Fruit fly (Drosophila melanogaster) whole organism, embryonic: ENCODE data around the gene Cpr97Ea.

ENCODE experiments used
- Asciz ChIP-seq: fragments of 200-800 bp; sonication (Bioruptor generic); optimal IDR thresholded peaks from 2 replicates; lab custom pipeline; 2017; ENCODE audit warnings: missing biosample characterization, mild to moderate bottlenecking, missing genetic modification characterization, missing genetic modification reagents
- B-H2 ChIP-seq: fragments of 200-800 bp; sonication (Bioruptor generic); optimal IDR thresholded peaks from 2 replicates; lab custom pipeline; 2018; ENCODE audit warnings: missing biosample characterization, mild to moderate bottlenecking, missing genetic modification characterization
- Blimp-1 ChIP-seq: fragments of 200-800 bp; sonication (Bioruptor generic); optimal IDR thresholded peaks from 3 replicates; lab custom pipeline; 2018; ENCODE audit warnings: missing biosample characterization, missing genetic modification characterization, mild to moderate bottlenecking, moderate library complexity, missing genetic modification reagents
- CG10147 ChIP-seq: fragments of 200-800 bp; sonication (Bioruptor generic); optimal IDR thresholded peaks from 2 replicates; lab custom pipeline; 2019; ENCODE audit warnings: missing biosample characterization, mild to moderate bottlenecking, missing genetic modification characterization, moderate library complexity
- CG10267 ChIP-seq: fragments of 200-800 bp; sonication (Bioruptor generic); optimal IDR thresholded peaks from 2 replicates; lab custom pipeline; 2018; ENCODE audit warnings: missing biosample characterization, mild to moderate bottlenecking, missing genetic modification characterization, moderate library complexity
- CG10366 ChIP-seq: fragments of 200-800 bp; sonication (Bioruptor generic); IDR thresholded peaks from 2 replicates; pipeline ENCODE4 v1.3.6; 2022; ENCODE audit warnings: missing biosample characterization, missing genetic modification characterization
- CG10654 ChIP-seq: fragments of 200-800 bp; sonication (Bioruptor generic); optimal IDR thresholded peaks from 2 replicates; lab custom pipeline; 2016; ENCODE audit warnings: missing biosample characterization, missing genetic modification characterization
- CG11247 ChIP-seq: fragments of 200-800 bp; sonication (Bioruptor generic); IDR thresholded peaks from 2 replicates; pipeline ENCODE4 v1.3.6; 2022; ENCODE audit warnings: missing biosample characterization, missing genetic modification characterization
- CG12236 ChIP-seq: fragments of 200-800 bp; sonication (Bioruptor generic); optimal IDR thresholded peaks from 2 replicates; lab custom pipeline; 2016; ENCODE audit warnings: missing biosample characterization, missing genetic modification characterization
- CG13624 ChIP-seq: fragments of 200-800 bp; sonication (Bioruptor generic); optimal IDR thresholded peaks from 2 replicates; lab custom pipeline; 2016; ENCODE audit warnings: missing biosample characterization, missing genetic modification characterization
- CG14441 ChIP-seq: fragments of 200-800 bp; sonication (Bioruptor generic); IDR thresholded peaks from 2 replicates; pipeline ENCODE4 v1.3.6; 2022; ENCODE audit warnings: missing biosample characterization, missing genetic modification characterization
- CG15269 ChIP-seq: fragments of 200-800 bp; sonication (Bioruptor generic); optimal IDR thresholded peaks from 2 replicates; lab custom pipeline; 2018; ENCODE audit warnings: missing biosample characterization, mild to moderate bottlenecking, missing genetic modification characterization, moderate library complexity
- CG15601 ChIP-seq: fragments of 200-800 bp; sonication (Bioruptor generic); optimal IDR thresholded peaks from 3 replicates; lab custom pipeline; 2019; ENCODE audit warnings: missing biosample characterization, mild to moderate bottlenecking, missing genetic modification characterization, moderate library complexity
- CG15696 ChIP-seq: fragments of 200-800 bp; sonication (Bioruptor generic); optimal IDR thresholded peaks from 2 replicates; lab custom pipeline; 2019; ENCODE audit warnings: missing biosample characterization, mild to moderate bottlenecking, missing genetic modification characterization, moderate library complexity
- CG1647 ChIP-seq: fragments of 200-800 bp; sonication (Bioruptor generic); optimal IDR thresholded peaks from 3 replicates; lab custom pipeline; 2016; ENCODE audit warnings: missing biosample characterization, missing genetic modification characterization
- CG17612 ChIP-seq: fragments of 200-800 bp; sonication (Bioruptor generic); IDR thresholded peaks from 2 replicates; pipeline ENCODE4 v1.3.6; 2022; ENCODE audit warnings: missing biosample characterization, missing genetic modification characterization
- CG1792 ChIP-seq: fragments of 200-800 bp; sonication (Bioruptor generic); optimal IDR thresholded peaks from 2 replicates; lab custom pipeline; 2016; ENCODE audit warnings: missing biosample characterization, missing genetic modification characterization
- CG2116 ChIP-seq: fragments of 200-800 bp; sonication (Bioruptor generic); optimal IDR thresholded peaks from 3 replicates; lab custom pipeline; 2018; ENCODE audit warnings: missing biosample characterization, mild to moderate bottlenecking, missing genetic modification characterization
- CG2199 ChIP-seq: fragments of 200-800 bp; sonication (Bioruptor generic); IDR thresholded peaks from 3 replicates; pipeline ENCODE4 v1.3.6; 2022; ENCODE audit warnings: missing biosample characterization, missing genetic modification characterization
- CG2202 ChIP-seq: fragments of 200-800 bp; sonication (Bioruptor generic); optimal IDR thresholded peaks from 2 replicates; lab custom pipeline; 2018; ENCODE audit warnings: missing biosample characterization, mild to moderate bottlenecking, missing genetic modification characterization
- CG3065 ChIP-seq: fragments of 200-800 bp; sonication (Bioruptor generic); optimal IDR thresholded peaks from 2 replicates; lab custom pipeline; 2016; ENCODE audit warnings: missing biosample characterization, missing genetic modification characterization
- CG3163 ChIP-seq: fragments of 200-800 bp; sonication (Bioruptor generic); optimal IDR thresholded peaks from 3 replicates; lab custom pipeline; 2016; ENCODE audit warnings: missing biosample characterization, missing genetic modification characterization
- CG6813 ChIP-seq: fragments of 200-800 bp; sonication (Bioruptor generic); optimal IDR thresholded peaks from 2 replicates; lab custom pipeline; 2017; ENCODE audit warnings: missing biosample characterization, missing genetic modification characterization, mild to moderate bottlenecking, moderate library complexity, missing genetic modification reagents
- CG7357 ChIP-seq: fragments of 200-800 bp; sonication (Bioruptor generic); IDR thresholded peaks from 3 replicates; pipeline ENCODE4 v1.3.6; 2022; ENCODE audit warnings: missing biosample characterization, missing genetic modification characterization
- CG7839 ChIP-seq: fragments of 200-800 bp; sonication (Bioruptor generic); optimal IDR thresholded peaks from 3 replicates; lab custom pipeline; 2018; ENCODE audit warnings: missing biosample characterization, mild to moderate bottlenecking, missing genetic modification characterization, moderate library complexity
- CG8281 ChIP-seq: fragments of 200-800 bp; sonication (Bioruptor generic); optimal IDR thresholded peaks from 2 replicates; lab custom pipeline; 2018; ENCODE audit warnings: missing biosample characterization, mild to moderate bottlenecking, missing genetic modification characterization, moderate library complexity
- CG8924 ChIP-seq: fragments of 200-800 bp; optimal IDR thresholded peaks from 3 replicates; lab custom pipeline; 2019; ENCODE audit warnings: missing biosample characterization, mild to moderate bottlenecking, missing genetic modification characterization, moderate library complexity
- CG9609 ChIP-seq: fragments of 200-800 bp; sonication (Bioruptor generic); optimal IDR thresholded peaks from 3 replicates; lab custom pipeline; 2016; ENCODE audit warnings: missing biosample characterization, missing genetic modification characterization
- Drgx ChIP-seq: fragments of 200-800 bp; sonication (Bioruptor generic); IDR thresholded peaks from 2 replicates; pipeline ENCODE4 v1.3.6; 2022; ENCODE audit warnings: missing biosample characterization, missing genetic modification characterization
- Fer1 ChIP-seq: fragments of 200-800 bp; sonication (Bioruptor generic); optimal IDR thresholded peaks from 2 replicates; lab custom pipeline; 2017; ENCODE audit warnings: missing biosample characterization, mild to moderate bottlenecking, missing genetic modification characterization
- Fer3 ChIP-seq: fragments of 200-800 bp; sonication (Bioruptor generic); optimal IDR thresholded peaks from 2 replicates; lab custom pipeline; 2018; ENCODE audit warnings: missing biosample characterization, mild to moderate bottlenecking, missing genetic modification characterization, moderate library complexity
- H2.0 ChIP-seq: fragments of 200-800 bp; sonication (Bioruptor generic); IDR thresholded peaks from 2 replicates; pipeline ENCODE4 v1.3.6; 2022; ENCODE audit warnings: missing biosample characterization, missing genetic modification characterization
- Hey ChIP-seq: fragments of 200-800 bp; sonication (Bioruptor generic); optimal IDR thresholded peaks from 3 replicates; lab custom pipeline; 2018; ENCODE audit warnings: missing biosample characterization, mild to moderate bottlenecking, missing genetic modification characterization
- MBD-R2 ChIP-seq: fragments of 200-800 bp; sonication (Bioruptor generic); IDR thresholded peaks from 2 replicates; pipeline ENCODE4 v1.3.6; 2022; ENCODE audit warnings: missing biosample characterization, missing genetic modification characterization
- Oli ChIP-seq: fragments of 200-800 bp; sonication (Bioruptor generic); optimal IDR thresholded peaks from 2 replicates; lab custom pipeline; 2018; ENCODE audit warnings: missing biosample characterization, mild to moderate bottlenecking, missing genetic modification characterization, moderate library complexity
- ash1 ChIP-seq: fragments of 200-800 bp; sonication (Bioruptor generic); optimal IDR thresholded peaks from 2 replicates; lab custom pipeline; 2018; ENCODE audit warnings: missing biosample characterization, mild to moderate bottlenecking, missing genetic modification characterization
- dysf ChIP-seq: fragments of 200-800 bp; sonication (Bioruptor generic); IDR thresholded peaks from 3 replicates; pipeline ENCODE4 v1.3.6; 2022; ENCODE audit warnings: missing biosample characterization, missing genetic modification characterization
- eve ChIP-seq, 2 experiments: fragments of >200 bp; optimal IDR thresholded peaks; 2 replicates each; lab custom pipeline; 2017; ENCODE audit warnings: missing biosample characterization in 2 of 2, missing genetic modification characterization in 2 of 2
- gem ChIP-seq: fragments of 200-800 bp; sonication (Bioruptor generic); optimal IDR thresholded peaks from 2 replicates; lab custom pipeline; 2019; ENCODE audit warnings: missing biosample characterization, mild to moderate bottlenecking, missing genetic modification characterization, moderate library complexity
- grau ChIP-seq: fragments of 200-800 bp; optimal IDR thresholded peaks from 3 replicates; lab custom pipeline; 2019; ENCODE audit warnings: missing biosample characterization, mild to moderate bottlenecking, missing genetic modification characterization, moderate library complexity
- grn ChIP-seq: fragments of 200-800 bp; sonication (Bioruptor generic); optimal IDR thresholded peaks from 3 replicates; lab custom pipeline; 2017; ENCODE audit warnings: missing biosample characterization, missing genetic modification characterization
- hkb ChIP-seq, 2 experiments: fragments of 200-800 bp in 1 of 2; fragments of >200 bp in 1 of 2; sonication (Bioruptor generic) in 1 of 2; IDR thresholded peaks in 1 of 2; optimal IDR thresholded peaks in 1 of 2; 2 replicates each; pipeline versions ENCODE4 v1.3.6 to Lab custom; 2017 to 2022; ENCODE audit warnings: missing biosample characterization in 1 of 2, missing genetic modification characterization in 1 of 2
- ind ChIP-seq: fragments of 200-800 bp; sonication (Bioruptor generic); optimal IDR thresholded peaks from 3 replicates; lab custom pipeline; 2016; ENCODE audit warnings: missing biosample characterization, missing genetic modification characterization
- mam ChIP-seq: fragments of 200-800 bp; sonication (Bioruptor generic); optimal IDR thresholded peaks from 3 replicates; lab custom pipeline; 2016; ENCODE audit warnings: missing biosample characterization, missing genetic modification characterization
- nerfin-2 ChIP-seq: fragments of 200-800 bp; sonication (Bioruptor generic); IDR thresholded peaks from 2 replicates; pipeline ENCODE4 v1.3.6; 2022; ENCODE audit warnings: missing biosample characterization, missing genetic modification characterization; ENCODE audit not compliant: partially characterized antibody
- nom ChIP-seq: fragments of 200-800 bp; sonication (Bioruptor generic); optimal IDR thresholded peaks from 2 replicates; lab custom pipeline; 2017; ENCODE audit warnings: missing biosample characterization, missing genetic modification characterization, mild to moderate bottlenecking, moderate library complexity, missing genetic modification reagents
- shn ChIP-seq: fragments of 200-800 bp; sonication (Bioruptor generic); optimal IDR thresholded peaks from 3 replicates; lab custom pipeline; 2016; ENCODE audit warnings: missing biosample characterization, missing genetic modification characterization
- stwl ChIP-seq: fragments of 200-800 bp; sonication (Bioruptor generic); optimal IDR thresholded peaks from 3 replicates; lab custom pipeline; 2018; ENCODE audit warnings: missing biosample characterization, mild to moderate bottlenecking, missing genetic modification characterization, moderate library complexity
- ttk ChIP-seq: fragments of 200-800 bp; sonication (Bioruptor generic); IDR thresholded peaks from 2 replicates; pipeline ENCODE4 v2.1.2; 2022; ENCODE audit warnings: missing biosample characterization, missing genetic modification characterization

Cpr97Ea gene

DNA sequence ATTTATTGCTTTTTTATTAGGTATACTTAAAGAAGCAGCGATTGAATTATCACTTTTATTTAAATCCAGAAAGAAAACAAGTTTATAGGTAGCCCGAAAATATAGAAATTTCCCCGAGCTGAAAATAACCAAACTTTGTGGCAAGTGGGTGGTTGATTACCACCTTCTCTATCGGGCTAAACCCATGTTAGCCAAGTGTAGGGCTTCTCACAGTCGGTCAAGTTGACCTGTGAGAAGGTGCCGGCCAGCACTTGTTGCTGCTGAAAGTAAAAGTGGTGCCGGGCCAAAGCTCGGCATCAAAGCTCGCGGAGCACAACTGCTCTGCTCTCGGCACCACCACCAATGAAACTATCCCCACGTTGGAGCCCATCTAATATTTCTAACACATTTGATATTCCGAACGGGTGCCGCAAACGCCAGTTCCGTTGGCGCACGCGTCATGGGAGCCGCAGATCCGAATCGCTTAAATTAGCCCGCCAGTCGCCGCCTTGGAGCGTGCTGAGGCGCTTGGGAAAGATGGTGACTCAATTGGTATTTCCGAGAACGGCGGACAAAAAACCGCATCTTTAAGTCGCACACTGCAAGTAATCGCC lies 16.6 kb downstream of the Cpr97Ea start (continued):
- peak; percentile 1 for TF ChIP-seq Fer3
- no peak for TF ChIP-seq B-H2 (GFP tag; lab: Kevin White, UChicago)
- peak; percentile 33; the same call in 2 of the 3 replicates for TF ChIP-seq dysf (GFP tag; lab: Robert Waterston, UW)
- TF ChIP-seq CG3065 = no peak
- TF ChIP-seq nerfin-2 (GFP tag; lab: Robert Waterston, UW) = no peak
- no peak for TF ChIP-seq CG8924 (tag; lab: Kevin White, UChicago)
- TF ChIP-seq H2.0 (GFP tag; lab: Robert Waterston, UW) = peak; percentile 12; the same call in 1 of the 2 replicates
- no peak for TF ChIP-seq ash1
- no peak for TF ChIP-seq CG15269
- TF ChIP-seq Blimp-1 (GFP tag; lab: Kevin White, UChicago) = peak; percentile 98
- TF ChIP-seq CG2202 (tag; lab: Kevin White, UChicago) = no peak
- TF ChIP-seq CG15601 (tag; lab: Kevin White, UChicago) = no peak
- TF ChIP-seq stwl (tag; lab: Kevin White, UChicago) = no peak
- TF ChIP-seq CG1792 = no peak
- peak; percentile 30; the same call in 1 of the 2 replicates for TF ChIP-seq CG10366 (GFP tag; lab: Robert Waterston, UW)
- peak; percentile 15 for TF ChIP-seq mam (GFP tag; lab: Kevin White, UChicago)
- peak; percentile 20 for TF ChIP-seq shn (GFP tag; lab: Kevin White, UChicago)
- no peak for TF ChIP-seq grau (tag; lab: Kevin White, UChicago)
- no peak for TF ChIP-seq CG10147 (GFP tag; lab: Kevin White, UChicago)
- no peak for TF ChIP-seq CG7839 (tag; lab: Kevin White, UChicago)
- no peak for TF ChIP-seq CG11247 (GFP tag; lab: Robert Waterston, UW)
- no peak for TF ChIP-seq eve (GFP tag; optimal IDR thresholded peaks at IDR 0.05; lab: Kevin White, UChicago)
- TF ChIP-seq CG15696 (tag; lab: Kevin White, UChicago) = no peak
- TF ChIP-seq CG17612 = no peak
- TF ChIP-seq CG1647 (GFP tag; lab: Kevin White, UChicago) = no peak
- TF ChIP-seq CG3163 = no peak
- TF ChIP-seq CG10654 = no peak
- TF ChIP-seq CG14441 = peak; percentile 31; the same call in 1 of the 2 replicates
- TF ChIP-seq CG6813 (GFP tag; lab: Kevin White, UChicago) = no peak
- TF ChIP-seq MBD-R2 = no peak
- no peak for TF ChIP-seq Drgx (GFP tag; lab: Robert Waterston, UW)
- TF ChIP-seq ind (GFP tag; lab: Kevin White, UChicago) = peak; percentile 20
- TF ChIP-seq ttk (GFP tag; lab: Robert Waterston, UW) = 0 out of 2 replicates have a peak, but pooled peaks have one; percentile 20
- TF ChIP-seq Oli = peak; percentile 31
- TF ChIP-seq gem (tag; lab: Kevin White, UChicago) = peak; percentile 14
- TF ChIP-seq Asciz (GFP tag; lab: Kevin White, UChicago) = no peak
- no peak for TF ChIP-seq nom
- no peak for TF ChIP-seq CG8281 (tag; lab: Kevin White, UChicago)
- no peak for TF ChIP-seq hkb (optimal IDR thresholded peaks at IDR 0.05; lab: Kevin White, UChicago)
- TF ChIP-seq hkb (GFP tag; IDR thresholded peaks at IDR 0.05; lab: Robert Waterston, UW) = peak; percentile 15; the same call in 1 of the 2 replicates
- TF ChIP-seq CG13624 (GFP tag; lab: Kevin White, UChicago) = no peak
- TF ChIP-seq Fer1 = no peak
- peak; percentile 14 for TF ChIP-seq grn (GFP tag; lab: Kevin White, UChicago)
- TF ChIP-seq CG9609 = no peak
- no peak for TF ChIP-seq CG10267 (tag; lab: Kevin White, UChicago)
- TF ChIP-seq CG7357 = peak; percentile 49; the same call in 2 of the 3 replicates
- TF ChIP-seq Hey (tag; lab: Kevin White, UChicago) = no peak
- TF ChIP-seq CG2199 (GFP tag; lab: Robert Waterston, UW) = no peak
- no peak for TF ChIP-seq CG2116 (GFP tag; lab: Kevin White, UChicago)
- TF ChIP-seq CG12236 (GFP tag; lab: Kevin White, UChicago) = no peak
